Worm (Caenorhabditis elegans) whole organism, L1 larva: ENCODE results near the gene srh-308.
"Not testable (repeated sequence)": the region's sequence is repeated elsewhere in the genome, so short reads cannot be mapped to it uniquely, and the experiment has no call there.

Experiments
- C04F5.9 ChIP-seq: sonication (generic microtip); optimal IDR thresholded peaks from 2 replicates; lab custom pipeline; 2016; ENCODE audit warnings: missing genetic modification characterization, missing compliant biosample characterization
- ama-1 ChIP-seq: fragments of 150-350 bp; optimal IDR thresholded peaks from 2 replicates; lab custom pipeline; 2014
- egl-27 ChIP-seq, 2 experiments: fragments of 150-350 bp in 1 of 2; sonication (generic microtip); optimal IDR thresholded peaks; 3 replicates each; lab custom pipeline; 2017 to 2018; ENCODE audit warnings: missing biosample characterization in 2 of 2, missing genetic modification characterization in 2 of 2, missing genetic modification reagents in 2 of 2
- lsy-2 ChIP-seq, 2 experiments: fragments of 150-350 bp; optimal IDR thresholded peaks; 2 replicates each; lab custom pipeline; 2014; ENCODE audit warnings: missing biosample characterization in 2 of 2, missing genetic modification characterization in 2 of 2
- mdl-1 ChIP-seq, 2 experiments: fragments of 150-350 bp; optimal IDR thresholded peaks; 2 replicates each; lab custom pipeline; 2014 to 2017; ENCODE audit warnings: missing biosample characterization in 2 of 2, missing genetic modification characterization in 2 of 2, inconsistent platforms in 1 of 2
- nhr-11 ChIP-seq: fragments of 150-350 bp; optimal IDR thresholded peaks from 2 replicates; lab custom pipeline; 2014; ENCODE audit warnings: missing biosample characterization, missing genetic modification characterization
- nhr-12 ChIP-seq: sonication (generic microtip); optimal IDR thresholded peaks from 2 replicates; lab custom pipeline; 2017; ENCODE audit warnings: missing biosample characterization, missing genetic modification characterization
- nhr-77 ChIP-seq: fragments of 150-350 bp; optimal IDR thresholded peaks from 2 replicates; lab custom pipeline; 2014; ENCODE audit warnings: missing biosample characterization, missing genetic modification characterization
- skn-1 ChIP-seq: fragments of 150-350 bp; optimal IDR thresholded peaks from 2 replicates; lab custom pipeline; 2014; ENCODE audit warnings: missing biosample characterization, missing genetic modification characterization
- sox-4 ChIP-seq: sonication (generic microtip); optimal IDR thresholded peaks from 2 replicates; lab custom pipeline; 2016; ENCODE audit warnings: missing genetic modification characterization, missing compliant biosample characterization
- tbx-2 ChIP-seq: sonication (generic microtip); optimal IDR thresholded peaks from 2 replicates; lab custom pipeline; 2016; ENCODE audit warnings: missing genetic modification characterization, missing compliant biosample characterization
- unc-86 ChIP-seq: sonication (generic microtip); optimal IDR thresholded peaks from 2 replicates; lab custom pipeline; 2016; ENCODE audit warnings: missing genetic modification characterization, missing compliant biosample characterization

- TF ChIP-seq mdl-1 (tag; optimal IDR thresholded peaks at IDR 0.05; lab: Kevin White, UChicago); C04F5.9; ama-1; nhr-77 (tag; lab: Kevin White, UChicago); lsy-2 (tag; optimal IDR thresholded peaks at IDR 0.05; lab: Kevin White, UChicago); tbx-2 (tag; lab: Kevin White, UChicago); nhr-12 (tag; lab: Kevin White, UChicago); sox-4 (tag; lab: Kevin White, UChicago); skn-1 (tag; lab: Kevin White, UChicago); unc-86 (tag; lab: Kevin White, UChicago); nhr-11; egl-27 (tag; optimal IDR thresholded peaks at IDR 0.05; lab: Kevin White, UChicago): not testable (repeated sequence)
Measured at ce11 chrV:14049274-14049673, 31.9 kb upstream of the srh-308 start, which contains the start of gene F58D12.1.
